Fruit fly (Drosophila melanogaster) whole organism, pupa: ENCODE data around the gene Nubp1.

Experiments used
- CG10348 ChIP-seq: fragments of 200-800 bp; sonication (Bioruptor generic); IDR thresholded peaks from 2 replicates; pipeline ENCODE4 v1.3.6; 2022; ENCODE audit warnings: missing biosample characterization, missing genetic modification characterization
- CG12605 ChIP-seq: fragments of 200-800 bp; sonication (Bioruptor generic); IDR thresholded peaks from 2 replicates; pipeline ENCODE4 v1.3.6; 2022; ENCODE audit warnings: missing biosample characterization, missing genetic modification characterization
- CG13204 ChIP-seq: fragments of 200-800 bp; sonication (Bioruptor generic); optimal IDR thresholded peaks from 2 replicates; lab custom pipeline; 2018; ENCODE audit warnings: missing biosample characterization, mild to moderate bottlenecking, missing genetic modification characterization, moderate library complexity
- CG14655 ChIP-seq: fragments of 200-800 bp; sonication (Bioruptor generic); optimal IDR thresholded peaks from 3 replicates; lab custom pipeline; 2017; ENCODE audit warnings: mild to moderate bottlenecking, missing biosample characterization, missing genetic modification reagents, missing genetic modification characterization
- CG15710 ChIP-seq: fragments of 200-800 bp; sonication (Bioruptor generic); optimal IDR thresholded peaks from 2 replicates; lab custom pipeline; 2018; ENCODE audit warnings: missing biosample characterization, mild to moderate bottlenecking, missing genetic modification characterization, moderate library complexity
- CG17806 ChIP-seq: fragments of 200-800 bp; sonication (Bioruptor generic); optimal IDR thresholded peaks from 2 replicates; lab custom pipeline; 2018; ENCODE audit warnings: missing biosample characterization, mild to moderate bottlenecking, missing genetic modification characterization, moderate library complexity
- CG32121 ChIP-seq: fragments of 200-800 bp; sonication (Bioruptor generic); IDR thresholded peaks from 2 replicates; pipeline ENCODE4 v1.3.6; 2022; ENCODE audit warnings: missing biosample characterization, missing genetic modification characterization
- CG34367 ChIP-seq: fragments of 200-800 bp; sonication (Bioruptor generic); optimal IDR thresholded peaks from 2 replicates; lab custom pipeline; 2018; ENCODE audit warnings: missing biosample characterization, mild to moderate bottlenecking, missing genetic modification characterization
- CG4496 ChIP-seq: fragments of 200-800 bp; sonication (Bioruptor generic); IDR thresholded peaks from 3 replicates; pipeline ENCODE4 v1.3.6; 2022; ENCODE audit warnings: missing biosample characterization, missing genetic modification characterization
- CG8159 ChIP-seq: fragments of 200-800 bp; sonication (Bioruptor generic); optimal IDR thresholded peaks from 3 replicates; lab custom pipeline; 2018; ENCODE audit warnings: missing biosample characterization, mild to moderate bottlenecking, missing genetic modification characterization, moderate library complexity
- CG8301 ChIP-seq: fragments of 200-800 bp; sonication (Bioruptor generic); optimal IDR thresholded peaks from 2 replicates; lab custom pipeline; 2018; ENCODE audit warnings: missing biosample characterization, mild to moderate bottlenecking, missing genetic modification characterization
- CG9948 ChIP-seq: fragments of 200-800 bp; sonication (Bioruptor generic); optimal IDR thresholded peaks from 2 replicates; lab custom pipeline; 2018; ENCODE audit warnings: missing biosample characterization, mild to moderate bottlenecking, missing genetic modification characterization, moderate library complexity
- D1 ChIP-seq: fragments of 200-800 bp; sonication (Bioruptor generic); optimal IDR thresholded peaks from 2 replicates; lab custom pipeline; 2018; ENCODE audit warnings: missing biosample characterization, mild to moderate bottlenecking, missing genetic modification characterization, moderate library complexity
- EcR ChIP-seq: fragments of 200-800 bp; sonication (Bioruptor generic); optimal IDR thresholded peaks from 3 replicates; lab custom pipeline; 2019; ENCODE audit warnings: missing biosample characterization, missing genetic modification characterization, mild to moderate bottlenecking, moderate library complexity, missing genetic modification reagents
- Ets98B ChIP-seq: fragments of 200-800 bp; sonication (Bioruptor generic); IDR thresholded peaks from 2 replicates; pipeline ENCODE4 v1.3.6; 2022; ENCODE audit warnings: missing biosample characterization, missing genetic modification characterization
- Pif1A ChIP-seq: fragments of 200-800 bp; sonication (Bioruptor generic); optimal IDR thresholded peaks from 3 replicates; lab custom pipeline; 2016; ENCODE audit warnings: missing biosample characterization, missing genetic modification characterization
- Pif1B ChIP-seq: fragments of 200-800 bp; sonication (Bioruptor generic); optimal IDR thresholded peaks from 3 replicates; lab custom pipeline; 2016; ENCODE audit warnings: missing biosample characterization, missing genetic modification characterization
- Snoo ChIP-seq: fragments of 200-800 bp; sonication (Bioruptor generic); optimal IDR thresholded peaks from 3 replicates; lab custom pipeline; 2017; ENCODE audit warnings: missing biosample characterization, mild to moderate bottlenecking, missing genetic modification characterization, inconsistent platforms
- fd96Ca ChIP-seq: fragments of 200-800 bp; sonication (Bioruptor generic); IDR thresholded peaks from 3 replicates; pipeline ENCODE4 v1.3.6; 2022; ENCODE audit warnings: missing biosample characterization, missing genetic modification characterization
- gl ChIP-seq: fragments of 200-800 bp; sonication (Bioruptor generic); optimal IDR thresholded peaks from 2 replicates; lab custom pipeline; 2018; ENCODE audit warnings: missing biosample characterization, mild to moderate bottlenecking, missing genetic modification characterization
- rn ChIP-seq: fragments of 200-800 bp; sonication (Bioruptor generic); IDR thresholded peaks from 2 replicates; pipeline ENCODE4 v1.3.6; 2022; ENCODE audit warnings: missing biosample characterization, missing genetic modification characterization

Gene Nubp1

DNA sequence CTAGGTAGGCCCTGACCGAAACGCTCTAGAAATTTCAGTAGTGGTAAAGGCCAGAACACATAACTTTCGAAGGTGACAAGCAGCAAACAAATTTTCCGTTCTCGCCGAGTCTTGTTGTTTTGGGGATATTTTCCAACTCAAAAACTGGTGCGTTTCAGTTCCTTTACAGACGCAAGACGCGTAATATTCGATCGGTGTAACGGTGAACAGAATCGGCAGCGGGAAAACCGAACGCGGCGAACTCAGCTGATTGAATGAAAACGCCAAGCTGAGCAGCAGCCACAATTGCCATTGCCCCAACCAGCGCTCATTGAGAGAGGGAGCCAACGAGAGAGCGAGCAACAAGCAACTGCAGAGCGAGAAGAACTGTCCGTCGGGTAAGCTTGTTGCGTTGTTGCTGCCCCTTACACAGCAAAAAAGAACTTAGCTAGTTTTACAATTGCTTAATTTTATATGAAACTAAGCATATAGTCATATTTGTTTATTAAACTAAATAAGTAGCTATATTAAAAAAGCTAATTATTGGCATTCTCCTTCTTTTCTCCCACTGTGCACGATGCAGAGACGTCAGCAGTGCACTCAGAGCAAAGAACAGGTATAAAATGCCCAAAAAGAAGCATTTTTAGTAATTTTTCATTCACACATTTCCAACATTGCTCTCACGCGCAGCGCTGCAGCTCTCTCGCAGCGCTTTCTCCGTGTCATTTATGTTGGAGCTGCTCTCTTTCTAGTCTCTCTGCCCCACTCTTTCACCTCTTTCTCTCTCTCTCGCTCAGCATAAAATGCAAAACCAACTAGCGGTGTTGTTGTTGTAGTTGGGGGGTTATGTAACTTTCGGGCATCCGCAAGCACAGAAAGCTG, 16.3 kb upstream of the Nubp1 start, which contains the start of the genes Cyt-c-d and CG31808:
Gene Cyt-c-d, plus strand, starts transcription at position 51 of the 861 bp plus-strand sequence.
Gene CG31808, minus strand, starts transcription at position 355 of the 861 bp plus-strand sequence.
- peak; percentile 99 for TF ChIP-seq CG8301 (tag; lab: Kevin White, UChicago)
- peak; percentile 89 for TF ChIP-seq D1
- TF ChIP-seq Pif1B (GFP tag; lab: Kevin White, UChicago), result peak; percentile 98
- TF ChIP-seq rn, result peak; percentile 97
- TF ChIP-seq CG12605, result peak; percentile 99
- peak; percentile 99 for TF ChIP-seq CG32121 (GFP tag; lab: Robert Waterston, UW)
- TF ChIP-seq CG15710 (tag; lab: Kevin White, UChicago), result peak; percentile 94
- peak; percentile 98 for TF ChIP-seq Pif1A
- TF ChIP-seq Ets98B, result peak; percentile 99
- peak; percentile 93 for TF ChIP-seq CG34367 (tag; lab: Kevin White, UChicago)
- peak; percentile 96 for TF ChIP-seq Snoo (tag; lab: Kevin White, UChicago)
- TF ChIP-seq gl (tag; lab: Kevin White, UChicago), result peak; percentile 85
- peak; percentile 82 for TF ChIP-seq CG13204 (GFP tag; lab: Kevin White, UChicago)
- TF ChIP-seq CG8159, result peak; percentile 94
- TF ChIP-seq CG17806, result peak; percentile 95
- TF ChIP-seq CG14655 (GFP tag; lab: Kevin White, UChicago), result peak; percentile 99
- peak; percentile 95 for TF ChIP-seq CG10348 (GFP tag; lab: Robert Waterston, UW)
- TF ChIP-seq fd96Ca, result peak; percentile 99
- peak; percentile 95 for TF ChIP-seq CG9948
- TF ChIP-seq CG4496, result no peak; the same call in 2 of the 3 replicates
- TF ChIP-seq EcR (GFP tag; lab: Kevin White, UChicago), result peak; percentile 32

DNA sequence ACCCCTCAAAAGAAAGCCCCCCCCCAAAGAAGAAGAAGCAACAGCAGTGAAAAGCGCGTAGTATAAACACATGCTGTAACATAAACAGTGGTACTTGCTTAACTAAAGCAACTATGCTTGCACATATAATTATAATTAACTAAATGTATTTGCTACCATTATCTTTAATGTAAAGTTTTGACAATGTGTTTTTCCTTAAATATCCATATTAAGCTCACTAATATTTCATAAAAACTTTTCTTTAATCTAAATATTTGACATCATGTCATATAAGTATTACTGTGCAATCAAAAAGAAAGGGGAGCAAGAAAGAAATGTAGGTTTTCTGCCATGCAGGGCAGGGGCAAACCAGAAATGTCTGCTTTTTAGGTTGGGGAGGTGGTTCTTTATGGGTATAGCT, 15.6 kb upstream of the Nubp1 start:
- no peak for TF ChIP-seq Pif1B (GFP tag; lab: Kevin White, UChicago)
- TF ChIP-seq CG32121 (GFP tag; lab: Robert Waterston, UW), result peak; percentile 63

DNA sequence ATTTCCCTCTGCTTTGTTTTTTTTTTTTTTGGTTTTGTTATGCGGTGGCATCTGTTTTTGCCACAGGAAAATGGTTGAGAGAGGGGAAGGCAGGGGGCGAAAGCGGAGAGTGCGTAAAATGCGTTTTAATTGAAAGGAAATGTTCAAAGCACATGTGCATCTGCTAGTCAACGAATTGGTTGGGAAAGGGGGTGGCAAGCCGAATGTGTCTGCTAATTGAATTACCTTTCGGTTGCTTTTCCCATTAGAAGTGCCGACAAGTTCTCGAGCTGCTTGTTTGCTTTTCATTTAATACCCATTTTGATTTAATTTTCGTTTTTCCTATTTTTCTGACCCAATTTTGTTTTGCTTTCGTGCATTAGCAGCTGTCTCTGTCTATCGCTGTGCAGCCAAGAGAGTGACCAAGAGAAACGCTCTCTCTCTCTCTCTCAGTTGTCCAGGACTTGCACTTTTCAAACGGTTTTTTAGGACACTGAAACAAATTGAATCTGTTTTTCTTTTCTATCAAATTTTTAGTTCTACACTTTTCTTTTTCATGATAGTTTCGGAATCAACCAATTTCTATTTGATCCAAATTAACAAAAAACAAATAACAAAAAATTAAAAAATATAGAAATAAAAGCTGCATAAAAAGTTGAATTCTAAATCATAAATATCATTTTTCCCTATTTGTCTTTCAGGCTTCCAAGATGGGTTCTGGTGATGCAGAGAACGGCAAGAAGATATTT, 13.7 kb upstream of the Nubp1 start:
- TF ChIP-seq Snoo (tag; lab: Kevin White, UChicago) (no peak), D1 (no peak), CG32121 (GFP tag; lab: Robert Waterston, UW) (peak; percentile 54), rn (0 out of 2 replicates have a peak, but pooled peaks have one; percentile 4), Ets98B (peak; percentile 37; the same call in 1 of the 2 replicates), CG9948 (no peak), CG8301 (tag; lab: Kevin White, UChicago) (peak; percentile 40), EcR (GFP tag; lab: Kevin White, UChicago) (no peak), gl (tag; lab: Kevin White, UChicago) (no peak), Pif1B (GFP tag; lab: Kevin White, UChicago) (no peak), CG12605 (no peak), fd96Ca (no peak), CG15710 (tag; lab: Kevin White, UChicago) (no peak), Pif1A (no peak), CG34367 (tag; lab: Kevin White, UChicago) (no peak), CG10348 (GFP tag; lab: Robert Waterston, UW) (no peak), CG4496 (0 out of 3 replicates have a peak, but pooled peaks have one; percentile 43), CG8159 (no peak), CG14655 (GFP tag; lab: Kevin White, UChicago) (peak; percentile 46), CG17806 (no peak), CG13204 (GFP tag; lab: Kevin White, UChicago) (no peak)

- TF ChIP-seq CG12605, result no peak
- no peak for TF ChIP-seq CG13204 (GFP tag; lab: Kevin White, UChicago)
- no peak for TF ChIP-seq Ets98B
- TF ChIP-seq Snoo (tag; lab: Kevin White, UChicago), result no peak
- no peak for TF ChIP-seq CG34367 (tag; lab: Kevin White, UChicago)
- no peak for TF ChIP-seq gl (tag; lab: Kevin White, UChicago)
- no peak for TF ChIP-seq CG8159
- no peak for TF ChIP-seq CG14655 (GFP tag; lab: Kevin White, UChicago)
- TF ChIP-seq fd96Ca, result no peak
- TF ChIP-seq rn, result no peak
- no peak for TF ChIP-seq Pif1A
- no peak for TF ChIP-seq Pif1B (GFP tag; lab: Kevin White, UChicago)
- no peak for TF ChIP-seq EcR (GFP tag; lab: Kevin White, UChicago)
- no peak for TF ChIP-seq CG4496
- no peak for TF ChIP-seq CG17806
- TF ChIP-seq CG10348 (GFP tag; lab: Robert Waterston, UW), result no peak
- TF ChIP-seq CG15710 (tag; lab: Kevin White, UChicago), result no peak
- TF ChIP-seq CG9948, result no peak
Measured at dm6 chr2L:16719643-16720515, 12.5 kb upstream of the Nubp1 start, which contains the start of gene Cyt-c-p. Gene Cyt-c-p, plus strand, starts transcription at chr2L:16719932.
